Worm (Caenorhabditis elegans): ENCODE results near the gene nmr-1.

DNA sequence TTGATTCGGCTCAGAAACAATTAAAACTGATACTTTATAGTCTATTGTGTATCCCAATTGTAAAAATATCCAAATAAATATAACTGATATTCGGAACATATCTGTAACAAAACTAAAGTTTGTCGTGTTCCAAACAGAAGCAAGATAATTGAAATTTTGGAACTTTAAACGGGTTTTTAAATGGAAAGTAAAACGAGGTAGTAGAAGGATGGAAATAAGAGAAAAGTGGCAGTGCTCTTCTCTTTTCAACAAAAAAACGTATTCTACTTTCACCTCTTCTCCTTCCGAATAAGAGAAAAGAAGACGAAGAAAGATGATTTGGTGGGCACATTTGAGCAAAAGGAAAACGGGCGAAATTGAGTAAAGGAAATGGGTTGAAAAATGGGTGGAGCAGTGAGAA, at the start of gene nmr-1:
- no peak for TF ChIP-seq nhr-90 (tag; optimal IDR thresholded peaks at IDR 0.05)
- TF ChIP-seq dpl-1 (GFP tag; optimal IDR thresholded peaks at IDR 0.05) = no peak
- no peak for TF ChIP-seq hsf-1 (GFP tag; IDR thresholded peaks at IDR 0.05)
- no peak for TF ChIP-seq hmg-1.2 (GFP tag; IDR thresholded peaks at IDR 0.05)
- TF ChIP-seq hmg-20 (GFP tag; IDR thresholded peaks at IDR 0.05) = no peak
- no peak for TF ChIP-seq tbp1 (GFP tag; optimal IDR thresholded peaks at IDR 0.05)
- no peak for TF ChIP-seq F52B5.7 (tag; optimal IDR thresholded peaks at IDR 0.05)
- TF ChIP-seq madf-8 (GFP tag; conservative IDR thresholded peaks at IDR 0.05) = no peak
- no peak for TF ChIP-seq F57C9.4 (tag; optimal IDR thresholded peaks at IDR 0.05)
- no peak for TF ChIP-seq ama-1 (optimal IDR thresholded peaks at IDR 0.05)
- no peak for TF ChIP-seq ama-1 (GFP tag; optimal IDR thresholded peaks at IDR 0.05)
- no peak for TF ChIP-seq ceh-58 (GFP tag; IDR thresholded peaks at IDR 0.05)
- no peak for TF ChIP-seq cebp-1 (GFP tag; IDR thresholded peaks at IDR 0.05)
- no peak for TF ChIP-seq cebp-1 (tag; optimal IDR thresholded peaks at IDR 0.05)
- TF ChIP-seq F49E8.2 (tag; optimal IDR thresholded peaks at IDR 0.05; ENCODE audit: insufficient read depth) = no peak
- TF ChIP-seq lin-35 (GFP tag; optimal IDR thresholded peaks at IDR 0.05) = no peak

All from whole organism, young adult.